Fruit fly (Drosophila melanogaster) whole organism, embryonic: ENCODE results near the gene Prosbeta6.

Experiments
- Blimp-1 ChIP-seq: fragments of 200-800 bp; sonication (Bioruptor generic); optimal IDR thresholded peaks from 3 replicates; lab custom pipeline; 2018; ENCODE audit warnings: missing biosample characterization, missing genetic modification characterization, mild to moderate bottlenecking, moderate library complexity, missing genetic modification reagents
- CG10979 ChIP-seq: fragments of 200-800 bp; sonication (Bioruptor generic); optimal IDR thresholded peaks from 2 replicates; lab custom pipeline; 2018; ENCODE audit warnings: missing biosample characterization, mild to moderate bottlenecking, missing genetic modification characterization, moderate library complexity
- CG12236 ChIP-seq: fragments of 200-800 bp; sonication (Bioruptor generic); optimal IDR thresholded peaks from 2 replicates; lab custom pipeline; 2016; ENCODE audit warnings: missing biosample characterization, missing genetic modification characterization
- CG13123 ChIP-seq: fragments of 200-800 bp; sonication (Bioruptor generic); optimal IDR thresholded peaks from 2 replicates; lab custom pipeline; 2016; ENCODE audit warnings: missing biosample characterization, missing genetic modification characterization
- CG15011 ChIP-seq: fragments of 200-800 bp; sonication (Bioruptor generic); optimal IDR thresholded peaks from 3 replicates; lab custom pipeline; 2018; ENCODE audit warnings: missing biosample characterization, mild to moderate bottlenecking, missing genetic modification characterization
- CG1603 ChIP-seq: fragments of 200-800 bp; sonication (Bioruptor generic); optimal IDR thresholded peaks from 2 replicates; lab custom pipeline; 2019; ENCODE audit warnings: missing biosample characterization, mild to moderate bottlenecking, missing genetic modification characterization, moderate library complexity
- CG1647 ChIP-seq: fragments of 200-800 bp; sonication (Bioruptor generic); optimal IDR thresholded peaks from 3 replicates; lab custom pipeline; 2016; ENCODE audit warnings: missing biosample characterization, missing genetic modification characterization
- CG17612 ChIP-seq: fragments of 200-800 bp; sonication (Bioruptor generic); IDR thresholded peaks from 2 replicates; pipeline ENCODE4 v1.3.6; 2022; ENCODE audit warnings: missing biosample characterization, missing genetic modification characterization
- CG18619 ChIP-seq: fragments of 200-800 bp; sonication (Bioruptor generic); optimal IDR thresholded peaks from 3 replicates; lab custom pipeline; 2017; ENCODE audit warnings: missing biosample characterization, mild to moderate bottlenecking, missing genetic modification characterization
- CG2129 ChIP-seq: fragments of 200-800 bp; sonication (Bioruptor generic); IDR thresholded peaks from 2 replicates; pipeline ENCODE4 v1.3.6; 2022; ENCODE audit warnings: missing biosample characterization, missing genetic modification characterization; ENCODE audit not compliant: partially characterized antibody
- CG2712 ChIP-seq: fragments of 200-800 bp; optimal IDR thresholded peaks from 3 replicates; lab custom pipeline; 2019; ENCODE audit warnings: missing biosample characterization, mild to moderate bottlenecking, missing genetic modification characterization, moderate library complexity
- CG31365 ChIP-seq: fragments of 200-800 bp; sonication (Bioruptor generic); optimal IDR thresholded peaks from 2 replicates; lab custom pipeline; 2018; ENCODE audit warnings: missing biosample characterization, mild to moderate bottlenecking, missing genetic modification characterization
- CG3407 ChIP-seq: fragments of 200-800 bp; sonication (Bioruptor generic); optimal IDR thresholded peaks from 2 replicates; lab custom pipeline; 2018; ENCODE audit warnings: missing biosample characterization, mild to moderate bottlenecking, missing genetic modification characterization
- CG3726 ChIP-seq: fragments of 200-800 bp; sonication (Bioruptor generic); IDR thresholded peaks from 3 replicates; pipeline ENCODE4, ENCODE4 v1.3.6; 2022; ENCODE audit warnings: missing biosample characterization, missing genetic modification characterization
- CG3838 ChIP-seq: fragments of 200-800 bp; sonication (Bioruptor generic); optimal IDR thresholded peaks from 3 replicates; lab custom pipeline; 2016; ENCODE audit warnings: missing biosample characterization, missing genetic modification characterization
- CG4328 ChIP-seq: fragments of 200-800 bp; sonication (Bioruptor generic); optimal IDR thresholded peaks from 3 replicates; lab custom pipeline; 2017; ENCODE audit warnings: missing biosample characterization, missing genetic modification reagents, missing genetic modification characterization
- CG7928 ChIP-seq: fragments of 200-800 bp; sonication (Bioruptor generic); optimal IDR thresholded peaks from 2 replicates; lab custom pipeline; 2017; ENCODE audit warnings: missing biosample characterization, mild to moderate bottlenecking, missing genetic modification characterization
- CG8359 ChIP-seq: fragments of 200-800 bp; sonication (Bioruptor generic); optimal IDR thresholded peaks from 2 replicates; lab custom pipeline; 2017; ENCODE audit warnings: missing biosample characterization, mild to moderate bottlenecking, missing genetic modification characterization, borderline replicate concordance
- CG9797 ChIP-seq: fragments of 200-800 bp; sonication (Bioruptor generic); optimal IDR thresholded peaks from 3 replicates; lab custom pipeline; 2018; ENCODE audit warnings: missing biosample characterization, mild to moderate bottlenecking, missing genetic modification characterization
- CG9876 ChIP-seq: fragments of 200-800 bp; sonication (Bioruptor generic); optimal IDR thresholded peaks from 2 replicates; lab custom pipeline; 2016; ENCODE audit warnings: missing biosample characterization, missing genetic modification characterization
- CTCF ChIP-seq: fragments of 200-800 bp; sonication (Bioruptor generic); optimal IDR thresholded peaks from 2 replicates; lab custom pipeline; 2017; ENCODE audit warnings: missing biosample characterization, mild to moderate bottlenecking, missing genetic modification characterization, moderate library complexity
- Dbx ChIP-seq: fragments of 200-800 bp; sonication (Bioruptor generic); IDR thresholded peaks from 3 replicates; pipeline ENCODE4 v1.3.6; 2022; ENCODE audit warnings: missing biosample characterization, missing genetic modification characterization
- Doc3 ChIP-seq: fragments of 200-800 bp; sonication (Bioruptor generic); IDR thresholded peaks from 3 replicates; pipeline ENCODE4 v1.3.6; 2022; ENCODE audit warnings: missing biosample characterization, missing genetic modification characterization; ENCODE audit not compliant: partially characterized antibody
- E2f2 ChIP-seq: fragments of 200-800 bp; sonication (Bioruptor generic); IDR thresholded peaks from 2 replicates; pipeline ENCODE4 v1.3.6; 2022; ENCODE audit warnings: missing biosample characterization, missing genetic modification characterization
- Gsc ChIP-seq: fragments of 200-800 bp; sonication (Bioruptor generic); IDR thresholded peaks from 2 replicates; pipeline ENCODE4 v1.3.6; 2022; ENCODE audit warnings: missing biosample characterization, missing genetic modification characterization
- HmgZ ChIP-seq: fragments of 200-800 bp; sonication (Bioruptor generic); optimal IDR thresholded peaks from 2 replicates; lab custom pipeline; 2018; ENCODE audit warnings: missing biosample characterization, mild to moderate bottlenecking, missing genetic modification characterization
- NFAT ChIP-seq: fragments of 200-800 bp; sonication (Bioruptor generic); IDR thresholded peaks from 2 replicates; pipeline ENCODE4 v1.3.6; 2022; ENCODE audit warnings: missing biosample characterization, missing genetic modification characterization
- Nf-YB ChIP-seq: fragments of 200-800 bp; sonication (Bioruptor generic); optimal IDR thresholded peaks from 3 replicates; lab custom pipeline; 2019; ENCODE audit warnings: missing biosample characterization, mild to moderate bottlenecking, missing genetic modification characterization, moderate library complexity
- Optix ChIP-seq: fragments of 200-800 bp; sonication (Bioruptor generic); IDR thresholded peaks from 3 replicates; pipeline ENCODE4 v1.3.6; 2022; ENCODE audit warnings: missing biosample characterization, missing genetic modification characterization
- PHDP ChIP-seq: fragments of 200-800 bp; sonication (Bioruptor generic); optimal IDR thresholded peaks from 3 replicates; lab custom pipeline; 2018; ENCODE audit warnings: missing biosample characterization, mild to moderate bottlenecking, missing genetic modification characterization, moderate library complexity
- Poxn ChIP-seq: fragments of 200-800 bp; sonication (Bioruptor generic); IDR thresholded peaks from 2 replicates; pipeline ENCODE4 v1.3.6; 2022; ENCODE audit warnings: missing biosample characterization, missing genetic modification characterization
- Taf1 ChIP-seq: fragments of 200-800 bp; sonication (Bioruptor generic); IDR thresholded peaks from 2 replicates; pipeline ENCODE4 v1.3.6; 2022; ENCODE audit warnings: missing biosample characterization, missing genetic modification characterization
- al ChIP-seq: fragments of 200-800 bp; sonication (Bioruptor generic); IDR thresholded peaks from 2 replicates; pipeline ENCODE4 v1.3.6; 2022; ENCODE audit warnings: missing biosample characterization, missing genetic modification characterization
- amos ChIP-seq: fragments of 200-800 bp; sonication (Bioruptor generic); IDR thresholded peaks from 2 replicates; pipeline ENCODE4 v1.3.6; 2022; ENCODE audit warnings: missing biosample characterization, missing genetic modification characterization; ENCODE audit not compliant: partially characterized antibody
- ash1 ChIP-seq: fragments of 200-800 bp; sonication (Bioruptor generic); optimal IDR thresholded peaks from 2 replicates; lab custom pipeline; 2018; ENCODE audit warnings: missing biosample characterization, mild to moderate bottlenecking, missing genetic modification characterization
- chn ChIP-seq: fragments of 200-800 bp; sonication (Bioruptor generic); optimal IDR thresholded peaks from 2 replicates; lab custom pipeline; 2016; ENCODE audit warnings: missing biosample characterization, missing genetic modification characterization
- croc ChIP-seq: fragments of 200-800 bp; sonication (Bioruptor generic); conservative IDR thresholded peaks from 3 replicates; pipeline ENCODE4 v1.3.6; 2022; ENCODE audit warnings: missing biosample characterization, missing genetic modification characterization
- ewg ChIP-seq: fragments of 200-800 bp; sonication (Bioruptor generic); optimal IDR thresholded peaks from 3 replicates; lab custom pipeline; 2017; ENCODE audit warnings: mild to moderate bottlenecking, missing biosample characterization, missing genetic modification reagents, missing genetic modification characterization
- fd96Cb ChIP-seq: fragments of 200-800 bp; sonication (Bioruptor generic); optimal IDR thresholded peaks from 2 replicates; lab custom pipeline; 2018; ENCODE audit warnings: missing biosample characterization, mild to moderate bottlenecking, missing genetic modification characterization, moderate library complexity
- gem ChIP-seq: fragments of 200-800 bp; sonication (Bioruptor generic); optimal IDR thresholded peaks from 2 replicates; lab custom pipeline; 2019; ENCODE audit warnings: missing biosample characterization, mild to moderate bottlenecking, missing genetic modification characterization, moderate library complexity
- hb ChIP-seq: fragments of 200-800 bp; sonication (Bioruptor generic); IDR thresholded peaks from 3 replicates; pipeline ENCODE4 v1.3.6; 2022; ENCODE audit warnings: missing biosample characterization, missing genetic modification characterization; ENCODE audit not compliant: partially characterized antibody
- hbn ChIP-seq: fragments of 200-800 bp; sonication (Bioruptor generic); IDR thresholded peaks from 2 replicates; pipeline ENCODE4 v1.3.6; 2022; ENCODE audit warnings: missing biosample characterization, missing genetic modification characterization; ENCODE audit not compliant: partially characterized antibody
- insv ChIP-seq, 2 experiments: fragments of 200-800 bp; sonication (Bioruptor generic); optimal IDR thresholded peaks; 3 replicates each; lab custom pipeline; 2016 to 2018; ENCODE audit warnings: missing biosample characterization in 2 of 2, missing genetic modification characterization in 2 of 2
- inv ChIP-seq: fragments of 200-800 bp; sonication (Bioruptor generic); IDR thresholded peaks from 2 replicates; pipeline ENCODE4 v1.3.6; 2022; ENCODE audit warnings: missing biosample characterization, missing genetic modification characterization; ENCODE audit not compliant: partially characterized antibody
- jumu ChIP-seq: fragments of 200-800 bp; sonication (Bioruptor generic); optimal IDR thresholded peaks from 3 replicates; lab custom pipeline; 2016; ENCODE audit warnings: missing biosample characterization, missing genetic modification characterization
- oc ChIP-seq: fragments of 200-800 bp; sonication (Bioruptor generic); optimal IDR thresholded peaks from 2 replicates; lab custom pipeline; 2018; ENCODE audit warnings: missing biosample characterization, mild to moderate bottlenecking, missing genetic modification characterization, moderate library complexity
- scrt ChIP-seq: fragments of 200-800 bp; sonication (Bioruptor generic); optimal IDR thresholded peaks from 2 replicates; lab custom pipeline; 2018; ENCODE audit warnings: missing biosample characterization, mild to moderate bottlenecking, missing genetic modification characterization, moderate library complexity
- sna ChIP-seq: fragments of 200-800 bp; sonication (Bioruptor generic); IDR thresholded peaks from 2 replicates; pipeline ENCODE4 v1.3.6; 2022; ENCODE audit warnings: missing biosample characterization, missing genetic modification characterization; ENCODE audit not compliant: partially characterized antibody
- ssp ChIP-seq: fragments of 200-800 bp; sonication (Bioruptor generic); IDR thresholded peaks from 2 replicates; pipeline ENCODE4 v1.3.6; 2022; ENCODE audit warnings: missing biosample characterization, missing genetic modification characterization
- stwl ChIP-seq: fragments of 200-800 bp; sonication (Bioruptor generic); optimal IDR thresholded peaks from 3 replicates; lab custom pipeline; 2018; ENCODE audit warnings: missing biosample characterization, mild to moderate bottlenecking, missing genetic modification characterization, moderate library complexity
- tx ChIP-seq: fragments of 200-800 bp; sonication (Bioruptor generic); optimal IDR thresholded peaks from 2 replicates; lab custom pipeline; 2016; ENCODE audit warnings: missing biosample characterization, missing genetic modification characterization

The Prosbeta6 gene

dm6 chr3L:16590860-16591259 is 19.4 kb downstream of the Prosbeta6 start, which contains the start of gene tra (continued):
- peak; percentile 53 for TF ChIP-seq hbn (GFP tag; lab: Robert Waterston, UW)
- peak; percentile 61 for TF ChIP-seq amos (GFP tag; lab: Robert Waterston, UW)
- TF ChIP-seq al = no peak
- no peak for TF ChIP-seq CG4328 (GFP tag; lab: Kevin White, UChicago)
- peak; percentile 12 for TF ChIP-seq CTCF
- TF ChIP-seq Dbx (GFP tag; lab: Robert Waterston, UW) = no peak
- peak; percentile 27 for TF ChIP-seq CG2712
- no peak for TF ChIP-seq CG15011 (GFP tag; lab: Kevin White, UChicago)
- TF ChIP-seq CG3726 (GFP tag; lab: Robert Waterston, UW) = no peak
- TF ChIP-seq CG2129 (GFP tag; lab: Robert Waterston, UW) = peak; percentile 28; the same call in 1 of the 2 replicates
- TF ChIP-seq Poxn = no peak
- no peak for TF ChIP-seq CG12236 (GFP tag; lab: Kevin White, UChicago)
- no peak for TF ChIP-seq Gsc (GFP tag; lab: Robert Waterston, UW)
- peak; percentile 4 for TF ChIP-seq CG10979 (tag; lab: Kevin White, UChicago)
- peak in 1 of 2 experiments; percentile 64 for TF ChIP-seq insv (GFP tag; optimal IDR thresholded peaks at IDR 0.05; lab: Kevin White, UChicago)
- peak; percentile 71 for TF ChIP-seq CG1603 (tag; lab: Kevin White, UChicago)
- peak; percentile 76 for TF ChIP-seq E2f2 (GFP tag; lab: Robert Waterston, UW)
- TF ChIP-seq sna = no peak; the same call in 1 of the 2 replicates
- TF ChIP-seq Optix = no peak
- TF ChIP-seq oc (tag; lab: Kevin White, UChicago) = no peak
- peak; percentile 64 for TF ChIP-seq stwl (tag; lab: Kevin White, UChicago)
- TF ChIP-seq chn (GFP tag; lab: Kevin White, UChicago) = no peak
- no peak for TF ChIP-seq Taf1 (GFP tag; lab: Robert Waterston, UW)
- TF ChIP-seq CG9876 = no peak
- TF ChIP-seq ash1 (GFP tag; lab: Kevin White, UChicago) = no peak
- peak; percentile 60 for TF ChIP-seq Doc3 (GFP tag; lab: Robert Waterston, UW)
- no peak for TF ChIP-seq PHDP (tag; lab: Kevin White, UChicago)
- peak; percentile 11 for TF ChIP-seq HmgZ (tag; lab: Kevin White, UChicago)
- TF ChIP-seq tx (GFP tag; lab: Kevin White, UChicago) = no peak
- TF ChIP-seq CG1647 (GFP tag; lab: Kevin White, UChicago) = no peak
- TF ChIP-seq CG18619 (GFP tag; lab: Kevin White, UChicago) = no peak
- TF ChIP-seq CG3407 = no peak
- no peak for TF ChIP-seq ewg (GFP tag; lab: Kevin White, UChicago)
- no peak for TF ChIP-seq fd96Cb (tag; lab: Kevin White, UChicago)
- TF ChIP-seq hb (GFP tag; lab: Robert Waterston, UW) = no peak
- TF ChIP-seq inv (GFP tag; lab: Robert Waterston, UW) = peak; percentile 38; the same call in 1 of the 2 replicates
- TF ChIP-seq croc = no peak
- TF ChIP-seq CG17612 (GFP tag; lab: Robert Waterston, UW) = no peak
- TF ChIP-seq CG8359 = no peak
- no peak for TF ChIP-seq NFAT (GFP tag; lab: Robert Waterston, UW)
- TF ChIP-seq Nf-YB = no peak
- no peak for TF ChIP-seq CG31365 (tag; lab: Kevin White, UChicago)
- no peak for TF ChIP-seq gem (tag; lab: Kevin White, UChicago)
- no peak for TF ChIP-seq CG3838 (GFP tag; lab: Kevin White, UChicago)
- no peak for TF ChIP-seq jumu
- TF ChIP-seq scrt (GFP tag; lab: Kevin White, UChicago) = no peak
- no peak for TF ChIP-seq CG13123
- TF ChIP-seq ssp (GFP tag; lab: Robert Waterston, UW) = no peak
- no peak for TF ChIP-seq Blimp-1
- TF ChIP-seq CG9797 (GFP tag; lab: Kevin White, UChicago) = peak; percentile 91
- TF ChIP-seq CG7928 (GFP tag; lab: Kevin White, UChicago) = no peak
